Worm (Caenorhabditis elegans): ENCODE results near the gene twnk-1.

Gene twnk-1

DNA sequence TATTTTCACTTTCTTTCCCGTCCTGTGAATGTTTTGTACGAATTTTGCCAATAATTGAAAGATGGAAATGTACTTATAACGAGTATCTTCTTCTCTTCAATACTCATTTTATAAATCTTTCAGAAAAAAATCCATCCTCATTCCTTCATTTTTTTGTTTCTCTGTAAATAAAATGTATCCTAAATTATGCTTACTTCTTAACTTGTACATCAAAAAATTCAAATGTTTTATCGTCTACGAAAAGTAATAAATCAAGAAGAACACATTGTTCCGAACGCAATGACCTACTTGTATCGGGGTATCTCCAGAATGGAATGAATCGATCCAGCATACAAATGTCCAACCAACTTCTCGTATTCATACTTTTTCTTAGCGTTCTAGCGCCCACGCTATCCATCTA lies 4.8 kb upstream of the twnk-1 start, which contains the start of gene F46G11.6:
Gene F46G11.6, plus strand, starts transcription at position 301 of the 400 bp plus-strand sequence.
- TF ChIP-seq W03F9.2 (tag; optimal IDR thresholded peaks at IDR 0.05) (no peak), him-1 (tag; optimal IDR thresholded peaks at IDR 0.05) (no peak), dao-5 (tag; optimal IDR thresholded peaks at IDR 0.05) (no peak)

DNA sequence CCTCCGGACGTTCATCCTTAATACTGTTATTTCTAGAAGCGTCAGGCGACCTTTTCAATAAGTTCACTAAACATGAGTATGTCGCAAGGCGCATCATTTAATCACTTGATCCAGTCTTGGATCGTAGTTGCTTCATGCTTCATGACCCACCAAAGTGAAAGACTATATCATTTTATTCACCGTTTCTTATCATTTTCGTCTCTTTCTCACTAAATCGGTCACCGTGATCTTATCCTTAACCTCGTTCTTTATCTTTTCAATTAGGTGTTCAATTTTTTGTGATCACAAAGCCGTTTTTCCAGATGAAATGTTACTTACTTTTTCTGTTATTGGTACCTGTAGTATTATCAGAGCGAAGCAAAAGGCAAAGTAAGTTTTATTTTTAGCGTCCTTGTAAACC lies 3.2 kb upstream of the twnk-1 start, which contains the start of gene F46G11.2:
Gene F46G11.2, plus strand, starts transcription at position 301 of the 400 bp plus-strand sequence.
- TF ChIP-seq W03F9.2 (tag; optimal IDR thresholded peaks at IDR 0.05), result no peak

DNA sequence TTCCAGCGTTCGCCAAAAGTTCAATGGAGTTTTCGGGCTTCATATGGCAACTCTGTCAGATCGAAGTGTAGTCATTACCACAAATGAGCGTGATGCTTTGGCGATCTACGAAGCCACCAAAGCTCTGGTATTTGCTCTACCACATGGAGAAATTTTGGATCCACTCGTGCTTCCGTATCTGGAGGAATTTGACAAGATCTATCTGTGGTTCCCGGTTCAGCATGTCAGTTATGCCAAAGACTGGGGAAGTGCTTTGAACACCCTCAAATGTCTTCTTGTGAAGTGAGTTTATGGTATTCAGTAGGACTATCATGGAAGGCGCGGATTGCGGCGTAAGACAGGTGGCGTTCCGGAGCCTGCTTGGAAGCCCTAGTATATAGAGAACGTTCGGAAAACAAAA lies 3.4 kb downstream of the twnk-1 start:
- TF ChIP-seq him-1 (tag; optimal IDR thresholded peaks at IDR 0.05) (no peak), dao-5 (tag; optimal IDR thresholded peaks at IDR 0.05) (no peak), W03F9.2 (tag; optimal IDR thresholded peaks at IDR 0.05) (no peak)

DNA sequence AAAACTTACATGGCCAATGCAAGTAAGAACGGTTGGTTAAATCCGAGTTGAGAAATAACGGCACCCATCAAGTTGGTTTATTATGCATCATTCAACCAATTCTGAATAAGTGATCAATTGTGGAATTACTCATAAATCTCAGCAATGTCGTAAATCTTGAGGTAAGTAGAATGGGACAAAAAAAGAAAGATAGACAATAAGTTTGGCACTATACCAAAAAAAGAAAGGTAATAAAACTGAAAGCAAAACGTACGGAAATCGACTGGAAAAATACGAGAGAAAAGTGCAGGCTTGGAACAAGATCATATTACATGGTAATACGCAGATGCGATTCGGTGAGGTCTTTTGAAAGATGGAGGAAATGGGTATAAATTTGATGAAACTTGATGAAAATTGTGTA lies 7.7 kb downstream of the twnk-1 start, which contains the start of gene F46G11.4:
Gene F46G11.4, minus strand, starts transcription at position 101 of the 400 bp plus-strand sequence.
- no peak for TF ChIP-seq dao-5 (tag; optimal IDR thresholded peaks at IDR 0.05)
- no peak for TF ChIP-seq W03F9.2 (tag; optimal IDR thresholded peaks at IDR 0.05)
- TF ChIP-seq him-1 (tag; optimal IDR thresholded peaks at IDR 0.05), result no peak

DNA sequence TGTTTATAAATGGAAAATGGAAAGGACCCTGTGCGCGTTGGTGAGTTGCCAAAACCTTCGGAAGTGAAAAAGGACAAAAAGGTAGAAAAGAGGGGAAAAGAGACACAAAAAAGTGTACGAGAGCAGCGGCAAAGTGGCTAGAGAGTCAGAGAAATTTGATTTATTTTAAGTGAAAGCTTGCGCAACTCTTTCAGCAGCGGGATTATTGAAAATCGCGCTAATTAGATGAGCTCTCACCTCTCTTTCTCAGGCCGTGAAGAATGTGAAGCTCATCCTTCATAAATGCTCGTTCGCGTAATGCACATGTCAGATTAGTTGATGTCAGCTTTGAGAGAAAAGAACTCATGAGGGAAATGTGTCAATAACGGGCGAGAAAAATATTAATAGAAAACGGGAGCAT lies 8.2 kb downstream of the twnk-1 start:
- TF ChIP-seq dao-5 (tag; optimal IDR thresholded peaks at IDR 0.05) (no peak), W03F9.2 (tag; optimal IDR thresholded peaks at IDR 0.05) (no peak), him-1 (tag; optimal IDR thresholded peaks at IDR 0.05) (no peak)

DNA sequence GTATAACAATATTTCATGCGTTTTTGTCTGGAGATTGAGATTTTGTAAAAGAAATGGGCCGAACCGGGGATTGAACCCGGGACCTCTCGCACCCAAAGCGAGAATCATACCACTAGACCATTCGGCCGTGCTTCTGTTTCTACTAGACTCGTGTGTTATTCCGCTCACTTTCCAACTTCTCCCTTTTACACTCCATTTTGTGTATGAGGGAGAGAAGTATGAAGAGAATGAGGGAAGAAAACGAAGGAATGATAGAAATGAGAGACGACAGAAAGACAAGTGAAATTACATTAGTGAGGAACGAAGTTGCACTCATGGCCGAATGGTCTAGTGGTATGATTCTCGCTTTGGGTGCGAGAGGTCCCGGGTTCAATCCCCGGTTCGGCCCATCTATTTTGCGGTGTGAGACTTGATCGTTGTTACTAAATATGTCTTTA lies 10.2 kb downstream of the twnk-1 start:
- TF ChIP-seq dao-5 (tag; optimal IDR thresholded peaks at IDR 0.05), result peak; percentile 84
- peak; percentile 89 for TF ChIP-seq him-1 (tag; optimal IDR thresholded peaks at IDR 0.05)
- TF ChIP-seq W03F9.2 (tag; optimal IDR thresholded peaks at IDR 0.05), result peak; percentile 58

DNA sequence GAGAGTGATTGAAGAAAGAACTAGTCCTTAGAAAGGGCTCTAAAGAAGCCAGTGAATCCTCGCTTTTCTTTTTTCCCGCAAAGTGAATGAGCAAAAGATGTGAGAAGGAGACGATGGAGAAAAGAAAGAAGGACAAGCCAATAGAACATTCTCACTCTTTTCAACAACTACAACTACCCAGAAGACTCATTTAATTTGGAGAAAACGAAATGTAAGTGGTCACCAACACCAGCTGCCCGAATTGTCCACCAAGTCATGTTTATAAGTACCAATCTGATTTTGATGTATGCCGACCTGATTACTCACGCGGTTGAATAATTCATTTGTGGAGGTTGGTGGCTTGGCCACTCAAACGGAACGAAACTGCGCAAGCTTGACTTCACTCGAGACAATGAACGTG lies 11.6 kb downstream of the twnk-1 start:
- TF ChIP-seq W03F9.2 (tag; optimal IDR thresholded peaks at IDR 0.05) (no peak), dao-5 (tag; optimal IDR thresholded peaks at IDR 0.05) (no peak), him-1 (tag; optimal IDR thresholded peaks at IDR 0.05) (no peak)

DNA sequence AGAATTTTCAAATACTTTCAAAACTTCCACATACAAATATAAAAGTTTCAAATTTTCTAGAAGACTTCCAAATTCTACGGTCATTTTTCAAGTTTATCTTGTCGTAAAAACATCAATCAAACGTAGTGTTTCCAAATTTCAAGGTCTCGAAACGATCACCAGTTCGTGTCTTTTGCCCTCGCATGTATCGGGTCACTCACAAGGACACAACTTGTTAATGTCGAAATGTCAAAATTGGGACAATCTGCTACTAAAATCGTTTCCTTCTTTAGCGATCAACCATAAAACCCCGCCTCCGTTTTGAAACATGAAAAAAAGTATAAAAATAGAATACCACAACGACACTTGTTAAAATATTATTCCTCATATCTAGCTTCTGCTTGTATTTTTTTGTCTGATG lies 12.5 kb downstream of the twnk-1 start:
- TF ChIP-seq W03F9.2 (tag; optimal IDR thresholded peaks at IDR 0.05), result no peak
- no peak for TF ChIP-seq dao-5 (tag; optimal IDR thresholded peaks at IDR 0.05)
- TF ChIP-seq him-1 (tag; optimal IDR thresholded peaks at IDR 0.05), result no peak

DNA sequence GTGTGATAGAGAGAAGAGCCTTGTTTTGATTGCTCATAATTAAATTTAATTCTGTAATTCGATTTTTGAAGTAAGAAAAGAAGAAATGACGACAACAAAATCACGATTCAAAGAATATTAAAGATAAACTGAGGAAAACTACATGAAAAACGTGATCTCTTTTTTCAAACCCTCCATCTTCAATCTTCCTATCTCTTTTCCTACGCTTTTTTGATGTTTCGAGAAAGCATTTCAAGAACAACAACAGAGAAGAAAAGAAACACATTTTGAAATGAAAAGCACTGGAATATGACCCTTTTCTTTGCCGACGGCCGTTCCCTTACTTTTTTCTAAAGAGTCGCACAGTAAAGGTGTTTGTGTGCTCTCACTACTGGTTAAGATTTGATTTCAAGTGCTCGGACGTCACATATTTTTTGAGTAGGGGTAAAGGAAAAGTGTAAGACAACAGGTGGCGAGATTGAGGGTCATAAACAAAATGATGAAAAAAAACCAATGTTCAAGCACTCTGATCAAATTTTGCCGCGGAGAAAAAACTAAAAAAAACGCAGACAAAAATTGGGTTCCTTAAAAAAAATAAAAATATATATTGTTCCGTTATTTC lies 15.0 kb downstream of the twnk-1 start, which contains the start of gene F13D11.3:
Gene F13D11.3, minus strand, starts transcription at position 51 of the 601 bp plus-strand sequence.
- TF ChIP-seq him-1 (tag; optimal IDR thresholded peaks at IDR 0.05) (no peak), W03F9.2 (tag; optimal IDR thresholded peaks at IDR 0.05) (no peak), dao-5 (tag; optimal IDR thresholded peaks at IDR 0.05) (no peak)

DNA sequence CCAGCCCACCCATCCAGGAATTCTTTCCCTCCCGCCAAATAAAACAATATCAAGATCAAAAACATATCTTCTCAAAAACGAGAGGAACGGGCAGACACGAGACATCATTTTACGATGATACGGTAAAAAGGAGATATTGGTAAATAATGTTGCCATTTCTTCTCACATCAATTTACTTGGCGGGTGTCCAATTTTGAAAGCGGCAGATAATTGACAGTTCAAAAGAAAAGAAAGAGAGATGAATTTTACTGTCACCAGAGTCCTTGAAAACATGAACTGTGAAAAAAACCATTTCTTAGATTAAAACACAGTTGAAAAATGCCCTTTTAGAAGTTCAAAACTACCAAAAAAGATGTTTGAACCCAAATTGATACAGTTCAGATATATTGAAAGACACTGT lies 19.7 kb downstream of the twnk-1 start:
- TF ChIP-seq dao-5 (tag; optimal IDR thresholded peaks at IDR 0.05) (no peak), him-1 (tag; optimal IDR thresholded peaks at IDR 0.05) (no peak), W03F9.2 (tag; optimal IDR thresholded peaks at IDR 0.05) (no peak)

DNA sequence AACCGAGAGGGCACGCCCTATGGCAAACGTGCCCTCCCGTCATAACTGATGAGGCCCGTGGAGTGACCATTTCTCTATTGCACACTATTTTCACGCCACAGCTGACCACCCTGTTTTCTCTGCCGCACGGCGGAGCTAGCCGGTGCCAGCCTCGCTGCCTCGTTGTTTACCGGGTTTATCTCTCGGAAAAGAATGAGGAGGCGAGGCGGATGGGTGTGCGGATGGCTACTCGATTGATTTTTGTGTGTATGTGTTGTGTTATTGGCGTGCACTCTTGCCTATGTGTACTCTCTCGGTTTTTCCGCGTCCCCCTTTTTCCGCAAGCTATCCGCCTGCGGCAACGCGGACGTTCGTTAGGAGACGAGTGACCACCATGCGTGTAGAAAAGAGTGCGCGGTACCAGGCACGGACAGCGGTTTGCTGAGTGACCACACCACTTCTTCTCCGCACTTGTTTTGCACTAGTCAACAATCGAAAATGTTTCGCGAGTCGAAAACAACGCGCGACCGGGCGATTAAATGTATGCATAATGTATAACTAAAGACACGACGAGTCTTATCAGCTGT lies 21.1 kb downstream of the twnk-1 start:
- TF ChIP-seq him-1 (tag; optimal IDR thresholded peaks at IDR 0.05) (no peak), dao-5 (tag; optimal IDR thresholded peaks at IDR 0.05) (no peak), W03F9.2 (tag; optimal IDR thresholded peaks at IDR 0.05) (no peak)

DNA sequence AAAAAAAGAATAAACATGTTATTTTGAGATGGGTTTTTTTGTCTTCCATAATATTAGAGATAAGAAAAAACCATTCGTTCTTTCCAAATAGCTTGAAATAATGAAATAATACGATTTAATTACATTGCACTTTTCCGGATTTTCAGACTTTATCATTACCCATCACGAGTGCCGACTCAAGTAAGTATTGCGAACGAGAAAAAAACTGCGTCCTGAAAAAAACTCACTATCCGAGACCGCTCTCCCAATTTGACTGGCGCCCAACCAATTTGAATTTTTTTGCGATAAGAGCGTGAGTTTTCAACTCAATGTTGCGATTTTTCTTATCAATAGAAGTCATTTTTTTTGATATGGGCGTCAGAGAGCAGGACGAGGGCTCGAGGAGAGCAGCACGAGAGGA lies 22.0 kb downstream of the twnk-1 start:
- TF ChIP-seq dao-5 (tag; optimal IDR thresholded peaks at IDR 0.05), result no peak

DNA sequence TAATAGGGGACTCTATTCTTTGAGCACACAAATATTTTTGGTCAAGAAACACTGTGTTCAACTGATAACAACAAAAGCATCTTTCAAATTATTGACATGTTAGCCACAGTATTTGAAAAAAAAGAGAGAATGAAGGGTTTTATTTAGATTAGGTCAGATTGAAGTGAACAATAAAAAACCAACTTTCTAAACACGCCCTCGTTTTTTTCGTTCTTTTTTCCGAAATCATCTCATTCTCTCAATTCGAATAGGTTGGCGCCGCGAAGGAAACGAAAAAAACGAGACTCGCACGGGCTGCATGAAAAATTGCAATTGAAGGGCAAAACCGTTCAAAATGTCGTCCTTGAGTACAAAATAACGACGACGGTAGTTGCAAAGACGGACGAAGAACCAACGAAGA lies 23.3 kb downstream of the twnk-1 start:
- no peak for TF ChIP-seq dao-5 (tag; optimal IDR thresholded peaks at IDR 0.05)
- TF ChIP-seq W03F9.2 (tag; optimal IDR thresholded peaks at IDR 0.05), result no peak
- TF ChIP-seq him-1 (tag; optimal IDR thresholded peaks at IDR 0.05), result no peak

DNA sequence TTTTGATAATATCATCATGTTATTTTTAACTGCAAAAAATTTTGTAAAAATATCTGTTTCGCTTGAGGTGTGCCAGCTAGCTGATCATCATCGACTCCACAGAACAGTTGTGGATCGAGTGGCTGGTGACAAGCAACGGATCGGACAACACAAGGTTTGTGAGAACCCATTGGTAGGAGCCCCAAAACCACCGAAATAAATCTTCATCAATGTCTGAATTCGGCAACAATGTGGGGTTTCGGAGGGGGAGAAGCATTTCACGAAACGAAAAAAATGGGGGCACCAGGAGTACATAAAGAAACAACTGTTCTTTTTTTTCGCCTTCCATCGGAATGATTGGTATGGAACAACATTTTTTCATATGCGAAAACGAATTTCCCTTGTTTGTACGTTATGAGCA lies 24.3 kb downstream of the twnk-1 start:
- TF ChIP-seq W03F9.2 (tag; optimal IDR thresholded peaks at IDR 0.05) (no peak), dao-5 (tag; optimal IDR thresholded peaks at IDR 0.05) (no peak), him-1 (tag; optimal IDR thresholded peaks at IDR 0.05) (no peak)

DNA sequence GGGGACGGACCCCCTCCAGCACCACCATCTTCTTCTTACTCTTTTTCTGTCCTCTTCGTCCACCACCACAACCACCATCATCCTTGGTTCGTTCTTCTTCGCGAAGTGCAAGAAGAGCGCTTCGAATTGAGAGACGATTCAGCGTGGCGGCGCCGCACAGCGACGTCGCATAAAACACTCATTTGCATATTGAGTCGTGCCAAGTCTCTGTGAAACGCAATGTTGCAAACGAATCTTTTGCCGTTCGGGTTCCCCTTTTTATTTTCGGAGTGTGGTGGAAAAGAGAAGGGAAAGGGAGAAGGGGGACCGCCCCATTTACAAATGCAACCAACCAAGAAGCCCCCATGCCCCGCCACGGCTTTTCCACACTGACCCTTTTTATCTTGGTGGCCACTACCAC lies 25.3 kb downstream of the twnk-1 start:
- no peak for TF ChIP-seq W03F9.2 (tag; optimal IDR thresholded peaks at IDR 0.05)
- peak; percentile 27 for TF ChIP-seq him-1 (tag; optimal IDR thresholded peaks at IDR 0.05)
